Fruit fly (Drosophila melanogaster) whole organism, embryonic: ENCODE data around the gene ssh.
A peak's percentile ranks its signal among the peaks of the same experiment; 100 is the strongest.

Source experiments
- ATbp ChIP-seq: fragments of 200-800 bp; sonication (Bioruptor generic); optimal IDR thresholded peaks from 2 replicates; lab custom pipeline; 2017; ENCODE audit warnings: missing biosample characterization, mild to moderate bottlenecking, missing genetic modification characterization, missing genetic modification reagents
- Antp ChIP-seq: fragments of 200-800 bp; sonication (Bioruptor generic); optimal IDR thresholded peaks from 3 replicates; lab custom pipeline; 2016; ENCODE audit warnings: missing biosample characterization, missing genetic modification characterization
- B-H2 ChIP-seq: fragments of 200-800 bp; sonication (Bioruptor generic); optimal IDR thresholded peaks from 2 replicates; lab custom pipeline; 2018; ENCODE audit warnings: missing biosample characterization, mild to moderate bottlenecking, missing genetic modification characterization
- BEAF-32 ChIP-seq: fragments of 200-800 bp; sonication (Bioruptor generic); optimal IDR thresholded peaks from 3 replicates; lab custom pipeline; 2017; ENCODE audit warnings: missing biosample characterization, missing genetic modification characterization, mild to moderate bottlenecking, moderate library complexity, missing genetic modification reagents
- CG10209 ChIP-seq: fragments of 200-800 bp; sonication (Bioruptor generic); optimal IDR thresholded peaks from 3 replicates; lab custom pipeline; 2017; ENCODE audit warnings: missing biosample characterization, mild to moderate bottlenecking, missing genetic modification characterization, missing genetic modification reagents
- CG10321 ChIP-seq: fragments of 200-800 bp; sonication (Bioruptor generic); IDR thresholded peaks from 2 replicates; pipeline ENCODE4 v1.3.6; 2022; ENCODE audit warnings: missing biosample characterization, missing genetic modification characterization
- CG11093 ChIP-seq: fragments of 200-800 bp; sonication (Bioruptor generic); IDR thresholded peaks from 3 replicates; pipeline ENCODE4 v1.3.6; 2022; ENCODE audit warnings: missing biosample characterization, missing genetic modification characterization
- CG12155 ChIP-seq: fragments of 200-800 bp; sonication (Bioruptor generic); optimal IDR thresholded peaks from 3 replicates; lab custom pipeline; 2016; ENCODE audit warnings: missing biosample characterization, missing genetic modification characterization
- CG12299 ChIP-seq: fragments of 200-800 bp; sonication (Bioruptor generic); optimal IDR thresholded peaks from 2 replicates; lab custom pipeline; 2018; ENCODE audit warnings: missing biosample characterization, mild to moderate bottlenecking, missing genetic modification characterization
- CG13287 ChIP-seq: fragments of 200-800 bp; sonication (Bioruptor generic); IDR thresholded peaks from 2 replicates; pipeline ENCODE4 v1.3.6; 2022; ENCODE audit warnings: missing biosample characterization, missing genetic modification characterization; ENCODE audit not compliant: partially characterized antibody
- CG13624 ChIP-seq: fragments of 200-800 bp; sonication (Bioruptor generic); optimal IDR thresholded peaks from 2 replicates; lab custom pipeline; 2016; ENCODE audit warnings: missing biosample characterization, missing genetic modification characterization
- CG17359 ChIP-seq: fragments of 200-800 bp; sonication (Bioruptor generic); optimal IDR thresholded peaks from 3 replicates; lab custom pipeline; 2018; ENCODE audit warnings: missing biosample characterization, mild to moderate bottlenecking, missing genetic modification characterization, moderate library complexity
- CG17361 ChIP-seq: fragments of 200-800 bp; sonication (Bioruptor generic); IDR thresholded peaks from 3 replicates; pipeline ENCODE4 v1.3.6; 2022; ENCODE audit warnings: missing biosample characterization, missing genetic modification characterization
- CG17912 ChIP-seq: fragments of 200-800 bp; sonication (Bioruptor generic); optimal IDR thresholded peaks from 2 replicates; lab custom pipeline; 2018; ENCODE audit warnings: missing biosample characterization, mild to moderate bottlenecking, missing genetic modification characterization
- CG30020 ChIP-seq: fragments of 200-800 bp; optimal IDR thresholded peaks from 2 replicates; lab custom pipeline; 2019; ENCODE audit warnings: missing biosample characterization, mild to moderate bottlenecking, missing genetic modification characterization, moderate library complexity
- CG34376 ChIP-seq: fragments of 200-800 bp; sonication (Bioruptor generic); optimal IDR thresholded peaks from 2 replicates; lab custom pipeline; 2018; ENCODE audit warnings: missing biosample characterization, mild to moderate bottlenecking, missing genetic modification characterization
- CG5953 ChIP-seq: fragments of 200-800 bp; sonication (Bioruptor generic); IDR thresholded peaks from 2 replicates; pipeline ENCODE4 v1.3.6; 2022; ENCODE audit warnings: missing biosample characterization, missing genetic modification characterization
- CG8281 ChIP-seq: fragments of 200-800 bp; sonication (Bioruptor generic); optimal IDR thresholded peaks from 2 replicates; lab custom pipeline; 2018; ENCODE audit warnings: missing biosample characterization, mild to moderate bottlenecking, missing genetic modification characterization, moderate library complexity
- CHES-1-like ChIP-seq: fragments of 200-800 bp; sonication (Bioruptor generic); optimal IDR thresholded peaks from 2 replicates; lab custom pipeline; 2016; ENCODE audit warnings: missing biosample characterization, missing genetic modification characterization
- Doc3 ChIP-seq: fragments of 200-800 bp; sonication (Bioruptor generic); IDR thresholded peaks from 3 replicates; pipeline ENCODE4 v1.3.6; 2022; ENCODE audit warnings: missing biosample characterization, missing genetic modification characterization; ENCODE audit not compliant: partially characterized antibody
- Jarid2 ChIP-seq: fragments of 200-800 bp; sonication (Bioruptor generic); optimal IDR thresholded peaks from 3 replicates; lab custom pipeline; 2017; ENCODE audit warnings: mild to moderate bottlenecking, missing biosample characterization, missing genetic modification reagents, missing genetic modification characterization
- Kr ChIP-seq: fragments of 200-800 bp; sonication (Bioruptor generic); optimal IDR thresholded peaks from 2 replicates; lab custom pipeline; 2017; ENCODE audit warnings: missing biosample characterization, mild to moderate bottlenecking, missing genetic modification characterization
- MESR4 ChIP-seq: fragments of 200-800 bp; sonication (Bioruptor generic); optimal IDR thresholded peaks from 2 replicates; lab custom pipeline; 2018; ENCODE audit warnings: missing biosample characterization, mild to moderate bottlenecking, missing genetic modification characterization, moderate library complexity
- Max ChIP-seq: fragments of 200-800 bp; sonication (Bioruptor generic); optimal IDR thresholded peaks from 2 replicates; lab custom pipeline; 2016; ENCODE audit warnings: missing biosample characterization, mild to moderate bottlenecking, missing genetic modification characterization
- NFAT ChIP-seq: fragments of 200-800 bp; sonication (Bioruptor generic); IDR thresholded peaks from 2 replicates; pipeline ENCODE4 v1.3.6; 2022; ENCODE audit warnings: missing biosample characterization, missing genetic modification characterization
- Nf-YB ChIP-seq: fragments of 200-800 bp; sonication (Bioruptor generic); optimal IDR thresholded peaks from 3 replicates; lab custom pipeline; 2019; ENCODE audit warnings: missing biosample characterization, mild to moderate bottlenecking, missing genetic modification characterization, moderate library complexity
- Oli ChIP-seq: fragments of 200-800 bp; sonication (Bioruptor generic); optimal IDR thresholded peaks from 2 replicates; lab custom pipeline; 2018; ENCODE audit warnings: missing biosample characterization, mild to moderate bottlenecking, missing genetic modification characterization, moderate library complexity
- Opbp ChIP-seq: fragments of 200-800 bp; sonication (Bioruptor generic); IDR thresholded peaks from 3 replicates; pipeline ENCODE4 v1.3.6; 2022; ENCODE audit warnings: missing biosample characterization, missing genetic modification characterization; ENCODE audit not compliant: partially characterized antibody
- Ravus ChIP-seq: fragments of 200-800 bp; sonication (Bioruptor generic); IDR thresholded peaks from 2 replicates; pipeline ENCODE4 v1.3.6; 2022; ENCODE audit warnings: missing biosample characterization, missing genetic modification characterization
- Tbp ChIP-seq: fragments of >200 bp; optimal IDR thresholded peaks from 2 replicates; lab custom pipeline; 2018; ENCODE audit warnings: missing biosample characterization, missing genetic modification characterization
- Vsx1 ChIP-seq: fragments of 200-800 bp; sonication (Bioruptor generic); optimal IDR thresholded peaks from 2 replicates; lab custom pipeline; 2017; ENCODE audit warnings: missing biosample characterization, mild to moderate bottlenecking, missing genetic modification characterization, missing genetic modification reagents
- ac ChIP-seq: fragments of 200-800 bp; sonication (Bioruptor generic); optimal IDR thresholded peaks from 3 replicates; lab custom pipeline; 2017; ENCODE audit warnings: missing biosample characterization, mild to moderate bottlenecking, missing genetic modification characterization
- bowl ChIP-seq: fragments of 200-800 bp; sonication (Bioruptor generic); IDR thresholded peaks from 2 replicates; pipeline ENCODE4 v1.3.6; 2022; ENCODE audit warnings: missing biosample characterization, missing genetic modification characterization
- danr ChIP-seq: fragments of 200-800 bp; sonication (Bioruptor generic); IDR thresholded peaks from 2 replicates; pipeline ENCODE4 v1.3.6; 2022; ENCODE audit warnings: missing biosample characterization, missing genetic modification characterization
- en ChIP-seq: fragments of 200-800 bp; sonication (Bioruptor generic); optimal IDR thresholded peaks from 2 replicates; lab custom pipeline; 2016; ENCODE audit warnings: missing biosample characterization, missing genetic modification characterization
- esg ChIP-seq: fragments of 200-800 bp; sonication (Bioruptor generic); conservative IDR thresholded peaks from 2 replicates; pipeline ENCODE4 v1.3.6; 2022; ENCODE audit warnings: missing biosample characterization, missing genetic modification characterization
- fu2 ChIP-seq: fragments of 200-800 bp; sonication (Bioruptor generic); optimal IDR thresholded peaks from 2 replicates; lab custom pipeline; 2016; ENCODE audit warnings: missing biosample characterization, missing genetic modification characterization
- gcm ChIP-seq: fragments of 200-800 bp; sonication (Bioruptor generic); optimal IDR thresholded peaks from 2 replicates; lab custom pipeline; 2019; ENCODE audit warnings: missing biosample characterization, mild to moderate bottlenecking, missing genetic modification characterization, moderate library complexity
- gcm2 ChIP-seq: fragments of 200-800 bp; sonication (Bioruptor generic); optimal IDR thresholded peaks from 2 replicates; lab custom pipeline; 2016; ENCODE audit warnings: missing biosample characterization, missing genetic modification characterization
- grn ChIP-seq: fragments of 200-800 bp; sonication (Bioruptor generic); optimal IDR thresholded peaks from 3 replicates; lab custom pipeline; 2017; ENCODE audit warnings: missing biosample characterization, missing genetic modification characterization
- gsb ChIP-seq: fragments of 200-800 bp; sonication (Bioruptor generic); IDR thresholded peaks from 2 replicates; pipeline ENCODE4 v1.3.6; 2022; ENCODE audit warnings: missing biosample characterization, missing genetic modification characterization
- h ChIP-seq: fragments of >200 bp; optimal IDR thresholded peaks from 2 replicates; lab custom pipeline; 2017
- lbe ChIP-seq: fragments of 200-800 bp; sonication (Bioruptor generic); optimal IDR thresholded peaks from 2 replicates; lab custom pipeline; 2016; ENCODE audit warnings: missing biosample characterization, mild to moderate bottlenecking, missing genetic modification characterization
- nom ChIP-seq: fragments of 200-800 bp; sonication (Bioruptor generic); optimal IDR thresholded peaks from 2 replicates; lab custom pipeline; 2017; ENCODE audit warnings: missing biosample characterization, missing genetic modification characterization, mild to moderate bottlenecking, moderate library complexity, missing genetic modification reagents
- pros ChIP-seq: fragments of 200-800 bp; sonication (Bioruptor generic); optimal IDR thresholded peaks from 3 replicates; lab custom pipeline; 2019; ENCODE audit warnings: missing biosample characterization, mild to moderate bottlenecking, missing genetic modification characterization, moderate library complexity
- repo ChIP-seq: fragments of 200-800 bp; sonication (Bioruptor generic); optimal IDR thresholded peaks from 2 replicates; lab custom pipeline; 2016; ENCODE audit warnings: missing biosample characterization, missing genetic modification characterization
- sob ChIP-seq: fragments of 200-800 bp; sonication (Bioruptor generic); IDR thresholded peaks from 2 replicates; pipeline ENCODE4 v1.3.6; 2022; ENCODE audit warnings: missing biosample characterization, missing genetic modification characterization
- stc ChIP-seq: fragments of 200-800 bp; sonication (Bioruptor generic); IDR thresholded peaks from 2 replicates; pipeline ENCODE4 v1.3.6; 2022; ENCODE audit warnings: missing biosample characterization, missing genetic modification characterization
- ttk ChIP-seq: fragments of 200-800 bp; sonication (Bioruptor generic); IDR thresholded peaks from 2 replicates; pipeline ENCODE4 v2.1.2; 2022; ENCODE audit warnings: missing biosample characterization, missing genetic modification characterization
- wor ChIP-seq: fragments of 200-800 bp; sonication (Bioruptor generic); IDR thresholded peaks from 2 replicates; pipeline ENCODE4 v1.3.6; 2022; ENCODE audit warnings: missing biosample characterization, missing genetic modification characterization

Gene ssh

DNA sequence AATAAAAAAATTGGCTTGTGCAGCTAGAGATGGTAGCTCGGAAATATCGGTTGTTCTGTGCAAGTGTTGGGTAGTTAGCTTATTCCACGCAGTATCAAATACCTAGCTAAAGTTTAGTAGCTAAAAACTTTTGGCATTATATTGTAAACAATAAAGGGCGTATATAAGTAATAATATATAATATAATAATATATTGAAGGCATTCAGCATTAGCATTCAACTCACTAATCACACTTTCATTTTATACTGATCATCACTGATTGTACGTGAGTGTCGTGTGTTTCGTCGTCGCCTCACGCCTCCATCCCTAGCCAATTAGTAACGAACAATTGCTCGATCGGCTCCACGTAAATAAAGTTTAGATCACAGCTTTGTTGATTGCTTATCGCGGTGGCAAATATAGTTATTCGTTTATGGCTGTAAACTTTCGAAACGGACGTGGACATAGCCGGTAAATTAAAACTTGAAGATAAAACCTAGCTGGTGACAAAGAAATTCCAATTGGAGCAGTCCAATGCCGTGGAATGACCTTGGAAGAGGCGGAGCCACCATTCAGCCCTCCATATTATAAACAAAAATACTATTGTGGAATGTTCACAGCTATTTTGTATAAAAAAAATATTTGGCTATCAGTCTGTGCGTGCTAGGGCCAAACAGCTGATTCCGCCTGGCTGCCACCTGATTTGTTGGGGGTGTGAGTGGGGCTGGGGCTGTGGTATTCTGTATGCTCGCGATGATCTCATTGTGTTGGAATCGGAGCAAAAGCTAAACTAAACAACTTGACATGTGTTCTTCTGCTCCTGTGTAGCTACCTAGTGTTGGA is 26.7 kb downstream of the ssh start, which contains the start of the genes PIG-S, sud1 and CG11168 (continued):
- TF ChIP-seq ac (no peak), B-H2 (GFP tag; lab: Kevin White, UChicago) (no peak), fu2 (GFP tag; lab: Kevin White, UChicago) (no peak), Nf-YB (GFP tag; lab: Kevin White, UChicago) (peak; percentile 18), Jarid2 (GFP tag; lab: Kevin White, UChicago) (no peak), danr (GFP tag; lab: Robert Waterston, UW) (no peak), BEAF-32 (GFP tag; lab: Kevin White, UChicago) (peak; percentile 93), CG12155 (GFP tag; lab: Kevin White, UChicago) (peak; percentile 48), ATbp (GFP tag; lab: Kevin White, UChicago) (peak; percentile 28), CHES-1-like (GFP tag; lab: Kevin White, UChicago) (no peak), Doc3 (GFP tag; lab: Robert Waterston, UW) (peak; percentile 96), wor (no peak), Max (no peak), gsb (GFP tag; lab: Robert Waterston, UW) (no peak), CG13287 (peak; percentile 97), sob (GFP tag; lab: Robert Waterston, UW) (peak; percentile 65; the same call in 1 of the 2 replicates), grn (GFP tag; lab: Kevin White, UChicago) (no peak), NFAT (GFP tag; lab: Robert Waterston, UW) (0 out of 2 replicates have a peak, but pooled peaks have one; percentile 16), CG17359 (peak; percentile 42), CG12299 (no peak), Antp (GFP tag; lab: Kevin White, UChicago) (peak; percentile 10), CG13624 (GFP tag; lab: Kevin White, UChicago) (no peak), CG10321 (no peak), h (lab: Kevin White, UChicago) (no peak), CG17912 (GFP tag; lab: Kevin White, UChicago) (no peak), en (GFP tag; lab: Kevin White, UChicago) (no peak), MESR4 (GFP tag; lab: Kevin White, UChicago) (peak; percentile 38), lbe (GFP tag; lab: Kevin White, UChicago) (no peak), gcm2 (no peak), bowl (GFP tag; lab: Robert Waterston, UW) (no peak), Tbp (no peak), Kr (GFP tag; lab: Kevin White, UChicago) (no peak), esg (GFP tag; lab: Robert Waterston, UW) (peak; percentile 52; the same call in 1 of the 2 replicates), gcm (no peak), Ravus (GFP tag; lab: Robert Waterston, UW) (no peak), CG5953 (GFP tag; lab: Robert Waterston, UW) (no peak), stc (GFP tag; lab: Robert Waterston, UW) (no peak), Vsx1 (GFP tag; lab: Kevin White, UChicago) (peak; percentile 90), CG10209 (no peak), CG8281 (tag; lab: Kevin White, UChicago) (no peak), CG34376 (GFP tag; lab: Kevin White, UChicago) (peak; percentile 32), Oli (tag; lab: Kevin White, UChicago) (peak; percentile 58), ttk (peak; percentile 20; the same call in 1 of the 2 replicates), Opbp (GFP tag; lab: Robert Waterston, UW) (peak; percentile 79), repo (GFP tag; lab: Kevin White, UChicago) (no peak), nom (GFP tag; lab: Kevin White, UChicago) (no peak), CG11093 (GFP tag; lab: Robert Waterston, UW) (no peak), pros (GFP tag; lab: Kevin White, UChicago) (no peak), CG30020 (tag; lab: Kevin White, UChicago) (no peak), CG17361 (GFP tag; lab: Robert Waterston, UW) (no peak; the same call in 1 of the 3 replicates)
